Fruit fly (Drosophila melanogaster): ENCODE measurements around the gene Osi15.
A peak's percentile ranks its signal among the peaks of the same experiment; 100 is the strongest.

The Osi15 gene

dm6 chr3R:6343396-6344239 lies 42.0 kb downstream of the Osi15 start, which contains the start of gene CG17919 (continued):
- TF ChIP-seq nom (GFP tag; optimal IDR thresholded peaks at IDR 0.05), result no peak
- TF ChIP-seq D19A (tag; optimal IDR thresholded peaks at IDR 0.05), result no peak
- TF ChIP-seq CG1529 (GFP tag; optimal IDR thresholded peaks at IDR 0.05), result no peak
- peak; percentile 6 for TF ChIP-seq Sox102F (GFP tag; optimal IDR thresholded peaks at IDR 0.05)
- 0 out of 2 replicates have a peak, but pooled peaks have one; percentile 28 for TF ChIP-seq CG9932 (GFP tag; IDR thresholded peaks at IDR 0.05)
- peak; percentile 1 for TF ChIP-seq phol (tag; optimal IDR thresholded peaks at IDR 0.05)
- TF ChIP-seq CG16815 (GFP tag; optimal IDR thresholded peaks at IDR 0.05), result no peak
- TF ChIP-seq Drgx (GFP tag; IDR thresholded peaks at IDR 0.05), result 0 out of 2 replicates have a peak, but pooled peaks have one; percentile 9
- no peak for TF ChIP-seq CG6813 (GFP tag; optimal IDR thresholded peaks at IDR 0.05)
- TF ChIP-seq Hr51 (GFP tag; optimal IDR thresholded peaks at IDR 0.05), result peak in 1 of 2 experiments; percentile 57
- no peak for TF ChIP-seq MBD-R2 (GFP tag; IDR thresholded peaks at IDR 0.05)
- TF ChIP-seq CG12155 (GFP tag; optimal IDR thresholded peaks at IDR 0.05), result no peak
- TF ChIP-seq CG13894 (tag; optimal IDR thresholded peaks at IDR 0.05), result peak; percentile 7
- no peak for TF ChIP-seq CG11695 (GFP tag; IDR thresholded peaks at IDR 0.05)
- no peak for TF ChIP-seq sisA (GFP tag; IDR thresholded peaks at IDR 0.05)
- peak; percentile 15 for TF ChIP-seq Nf-YC (tag; optimal IDR thresholded peaks at IDR 0.05)
- no peak for TF ChIP-seq CG7745 (tag; optimal IDR thresholded peaks at IDR 0.05)
- peak; percentile 31; the same call in 1 of the 2 replicates for TF ChIP-seq CG31441 (GFP tag; IDR thresholded peaks at IDR 0.05)
- no peak for TF ChIP-seq klu (GFP tag; IDR thresholded peaks at IDR 0.05)
- TF ChIP-seq CG8765 (GFP tag; IDR thresholded peaks at IDR 0.05), result no peak
- TF ChIP-seq Bgb (GFP tag; IDR thresholded peaks at IDR 0.05; ENCODE audit: partially characterized antibody), result no peak
- TF ChIP-seq sd (tag; optimal IDR thresholded peaks at IDR 0.05), result no peak
- TF ChIP-seq Sox100B (GFP tag; optimal IDR thresholded peaks at IDR 0.05), result no peak
- no peak for TF ChIP-seq CG3407 (GFP tag; optimal IDR thresholded peaks at IDR 0.05)
- no peak for TF ChIP-seq CG14441 (GFP tag; IDR thresholded peaks at IDR 0.05)
- no peak for TF ChIP-seq tgo (GFP tag; IDR thresholded peaks at IDR 0.05)
- no peak for TF ChIP-seq CG42726 (GFP tag; IDR thresholded peaks at IDR 0.05; ENCODE audit: partially characterized antibody)
- peak; percentile 37 for TF ChIP-seq dmrt99B (tag; optimal IDR thresholded peaks at IDR 0.05)
- TF ChIP-seq CG17802 (tag; optimal IDR thresholded peaks at IDR 0.05), result no peak
- peak; percentile 36 for TF ChIP-seq Jarid2 (GFP tag; optimal IDR thresholded peaks at IDR 0.05)
- peak; percentile 20 for TF ChIP-seq CG13424 (tag; optimal IDR thresholded peaks at IDR 0.05)
- no peak for TF ChIP-seq vnd (GFP tag; IDR thresholded peaks at IDR 0.05; ENCODE audit: partially characterized antibody)
- TF ChIP-seq CG10543 (GFP tag; optimal IDR thresholded peaks at IDR 0.05), result no peak
- no peak for TF ChIP-seq fu2 (GFP tag; optimal IDR thresholded peaks at IDR 0.05)
- peak; percentile 35 for TF ChIP-seq oc (tag; optimal IDR thresholded peaks at IDR 0.05)
- TF ChIP-seq CG16779 (GFP tag; IDR thresholded peaks at IDR 0.05), result no peak
- TF ChIP-seq CG15601 (tag; optimal IDR thresholded peaks at IDR 0.05), result no peak
- no peak for TF ChIP-seq corto (GFP tag; optimal IDR thresholded peaks at IDR 0.05)
- TF ChIP-seq tin (GFP tag; optimal IDR thresholded peaks at IDR 0.05), result no peak
- peak; percentile 26 for TF ChIP-seq CG12769 (tag; optimal IDR thresholded peaks at IDR 0.05)
- no peak for TF ChIP-seq CG10267 (tag; optimal IDR thresholded peaks at IDR 0.05)
- no peak for TF ChIP-seq CG3163 (GFP tag; optimal IDR thresholded peaks at IDR 0.05)
- peak; percentile 9 for TF ChIP-seq CG12391 (tag; optimal IDR thresholded peaks at IDR 0.05)
- peak; percentile 11 for TF ChIP-seq Xbp1 (GFP tag; optimal IDR thresholded peaks at IDR 0.05)
- TF ChIP-seq Hsf (GFP tag; optimal IDR thresholded peaks at IDR 0.05), result no peak
- no peak for TF ChIP-seq sqz (GFP tag; optimal IDR thresholded peaks at IDR 0.05)
- TF ChIP-seq CG10979 (tag; optimal IDR thresholded peaks at IDR 0.05), result no peak
- peak; percentile 91 for TF ChIP-seq grn (GFP tag; optimal IDR thresholded peaks at IDR 0.05)
